Fruit fly (Drosophila melanogaster) whole organism, embryonic: ENCODE data around the gene glob1.

ENCODE experiments used
- CG12219 ChIP-seq: fragments of 200-800 bp; sonication (Bioruptor generic); optimal IDR thresholded peaks from 3 replicates; lab custom pipeline; 2018; ENCODE audit warnings: missing biosample characterization, mild to moderate bottlenecking, missing genetic modification characterization
- CG15479 ChIP-seq: fragments of 200-800 bp; sonication (Bioruptor generic); optimal IDR thresholded peaks from 3 replicates; lab custom pipeline; 2019; ENCODE audit warnings: missing biosample characterization, mild to moderate bottlenecking, missing genetic modification characterization, moderate library complexity
- lola ChIP-seq, 3 experiments: fragments of >200 bp in 2 of 3; fragments of 200-800 bp in 1 of 3; sonication (Bioruptor generic) in 1 of 3; optimal IDR thresholded peaks; 2 replicates each; lab custom pipeline; 2017 to 2019; ENCODE audit warnings: missing biosample characterization in 3 of 3, missing genetic modification characterization in 3 of 3, mild to moderate bottlenecking in 1 of 3, moderate library complexity in 1 of 3

Gene glob1

DNA sequence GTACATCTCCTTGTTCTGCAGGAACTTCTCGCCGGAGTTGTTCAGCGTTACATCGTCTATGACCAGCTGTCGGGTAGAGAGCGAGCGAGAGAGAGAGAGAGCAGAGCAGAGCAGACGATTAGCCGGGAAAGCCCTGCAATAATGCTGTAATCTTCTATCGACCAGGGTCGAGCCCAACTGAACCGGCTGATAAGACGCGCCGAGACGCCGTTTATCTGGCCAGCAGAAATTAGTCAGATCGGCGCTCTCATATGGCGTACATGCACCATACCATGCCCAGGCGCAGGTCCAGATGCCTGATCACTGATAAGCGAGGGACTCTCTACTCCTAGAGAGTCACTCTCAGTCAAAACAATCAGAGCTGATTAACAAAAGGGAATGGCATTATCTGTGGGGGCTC is 52.5 kb downstream of the glob1 start (continued):
- TF ChIP-seq lola (GFP tag; optimal IDR thresholded peaks at IDR 0.05; lab: Kevin White, UChicago), result no peak
- TF ChIP-seq CG15479 (GFP tag; lab: Kevin White, UChicago), result peak; percentile 16
- no peak for TF ChIP-seq CG12219 (GFP tag; lab: Kevin White, UChicago)
